Worm (Caenorhabditis elegans): ENCODE results near the gene stn-2.

ce11 chrX:7726351-7726750, 45.9 kb upstream of the stn-2 start:
- TF ChIP-seq W03F9.2 (tag; optimal IDR thresholded peaks at IDR 0.05) (no peak), him-1 (tag; optimal IDR thresholded peaks at IDR 0.05) (no peak), dao-5 (tag; optimal IDR thresholded peaks at IDR 0.05) (no peak)
